Worm (Caenorhabditis elegans): Measurements from ENCODE around the gene K02C4.3.

DNA sequence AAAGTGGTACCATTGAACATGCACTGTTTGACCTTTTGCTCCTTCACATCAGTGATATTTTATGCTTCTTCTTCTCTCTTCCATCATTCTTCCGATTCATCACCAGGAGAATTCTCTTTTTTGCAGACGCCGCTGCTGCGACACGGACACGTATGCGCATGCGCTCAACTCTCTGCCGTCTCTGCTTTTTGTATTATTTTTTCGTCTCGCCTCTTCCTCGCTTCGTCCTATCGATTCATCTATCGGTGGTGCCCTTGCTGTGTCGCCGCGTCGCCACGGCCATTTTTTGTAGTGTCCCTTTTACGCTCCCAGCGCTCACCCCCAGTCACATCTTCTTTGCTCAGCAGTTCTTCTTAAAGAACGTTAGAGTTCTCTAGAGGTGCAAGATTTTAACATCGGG lies 39.5 kb upstream of the K02C4.3 start:
- TF ChIP-seq sem-2 (GFP tag; optimal IDR thresholded peaks at IDR 0.05) (no peak), lin-13 (tag; optimal IDR thresholded peaks at IDR 0.05) (no peak), unc-62 (GFP tag; optimal IDR thresholded peaks at IDR 0.05) (no peak), blmp-1 (tag; optimal IDR thresholded peaks at IDR 0.05) (no peak), mep-1 (tag; optimal IDR thresholded peaks at IDR 0.05) (no peak), drap-1 (GFP tag; optimal IDR thresholded peaks at IDR 0.05) (no peak), zip-8 (tag; optimal IDR thresholded peaks at IDR 0.05) (no peak), hlh-1 (tag; optimal IDR thresholded peaks at IDR 0.05) (no peak), nhr-76 (tag; optimal IDR thresholded peaks at IDR 0.05) (no peak), ces-1 (GFP tag; optimal IDR thresholded peaks at IDR 0.05) (no peak), nhr-237 (tag; optimal IDR thresholded peaks at IDR 0.05) (no peak), snpc-4 (tag; optimal IDR thresholded peaks at IDR 0.05) (no peak), elt-3 (tag; optimal IDR thresholded peaks at IDR 0.05) (no peak)

Data from whole organism, mixed stage, embryonic.